Fruit fly (Drosophila melanogaster): ENCODE data around the gene mld.

The mld gene

DNA sequence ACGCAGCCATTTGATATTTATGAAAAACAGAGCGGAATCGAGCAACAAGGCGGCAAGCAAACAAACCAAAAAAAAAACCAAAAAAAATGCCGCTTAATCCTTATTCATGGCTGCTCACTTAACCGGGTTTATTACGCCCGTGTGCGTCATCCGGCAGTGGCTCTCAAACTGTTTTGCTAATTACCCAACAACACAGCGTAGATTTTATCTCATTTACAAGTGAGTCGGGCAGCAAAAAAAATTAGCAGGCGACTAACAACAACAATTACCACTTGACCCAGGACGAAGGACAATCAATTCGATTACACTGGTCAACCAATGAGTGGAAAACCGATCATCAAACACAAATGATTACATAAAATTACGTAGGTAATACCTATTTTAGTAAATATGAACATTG, 37.2 kb upstream of the mld start:
- TF ChIP-seq OdsH (GFP tag; optimal IDR thresholded peaks at IDR 0.05) (no peak), Abd-B (GFP tag; optimal IDR thresholded peaks at IDR 0.05) (no peak), Dfd (GFP tag; optimal IDR thresholded peaks at IDR 0.05) (no peak)

dm6 chr3R:24548832-24549231, 36.6 kb upstream of the mld start:
- TF ChIP-seq CrebA (GFP tag; optimal IDR thresholded peaks at IDR 0.05; ENCODE audit: borderline replicate concordance), result no peak
- TF ChIP-seq OdsH (GFP tag; optimal IDR thresholded peaks at IDR 0.05), result no peak
- TF ChIP-seq dl (GFP tag; optimal IDR thresholded peaks at IDR 0.05; ENCODE audit: insufficient read depth in 1 of 2, partially characterized antibody in 2 of 2), result no peak
- no peak for TF ChIP-seq Mio (GFP tag; optimal IDR thresholded peaks at IDR 0.05)
- TF ChIP-seq CG9705 (GFP tag; optimal IDR thresholded peaks at IDR 0.05), result no peak
- TF ChIP-seq tai (GFP tag; optimal IDR thresholded peaks at IDR 0.05), result no peak
- no peak for TF ChIP-seq Rel (GFP tag; optimal IDR thresholded peaks at IDR 0.05)
- no peak for TF ChIP-seq Rel (tag; optimal IDR thresholded peaks at IDR 0.05)
- no peak for TF ChIP-seq Sp1 (GFP tag; optimal IDR thresholded peaks at IDR 0.05)
- no peak for TF ChIP-seq fru (GFP tag; optimal IDR thresholded peaks at IDR 0.05)
- no peak for TF ChIP-seq brk (GFP tag; optimal IDR thresholded peaks at IDR 0.05)
- TF ChIP-seq br (GFP tag; optimal IDR thresholded peaks at IDR 0.05), result no peak
- TF ChIP-seq woc (GFP tag; optimal IDR thresholded peaks at IDR 0.05), result no peak
- TF ChIP-seq Abd-B (GFP tag; optimal IDR thresholded peaks at IDR 0.05), result no peak
- no peak for TF ChIP-seq foxo (GFP tag; optimal IDR thresholded peaks at IDR 0.05)
- no peak for TF ChIP-seq Myc (optimal IDR thresholded peaks at IDR 0.05)
- no peak for TF ChIP-seq dsf (GFP tag; optimal IDR thresholded peaks at IDR 0.05; ENCODE audit: borderline replicate concordance)

- TF ChIP-seq br (GFP tag; optimal IDR thresholded peaks at IDR 0.05) (no peak), Abd-B (GFP tag; optimal IDR thresholded peaks at IDR 0.05) (no peak), sv (GFP tag; optimal IDR thresholded peaks at IDR 0.05) (no peak), dmrt93B (GFP tag; optimal IDR thresholded peaks at IDR 0.05) (no peak), fru (GFP tag; optimal IDR thresholded peaks at IDR 0.05) (no peak), CrebA (GFP tag; optimal IDR thresholded peaks at IDR 0.05; ENCODE audit: borderline replicate concordance) (peak; percentile 75), psq (GFP tag; optimal IDR thresholded peaks at IDR 0.05) (no peak), Sp1 (GFP tag; optimal IDR thresholded peaks at IDR 0.05) (peak; percentile 72), lola (GFP tag; optimal IDR thresholded peaks at IDR 0.05) (no peak), pan (optimal IDR thresholded peaks at IDR 0.05) (no peak), Jra (GFP tag; optimal IDR thresholded peaks at IDR 0.05) (no peak), Dfd (GFP tag; optimal IDR thresholded peaks at IDR 0.05) (no peak), GATAd (GFP tag; optimal IDR thresholded peaks at IDR 0.05) (no peak), Myc (optimal IDR thresholded peaks at IDR 0.05) (no peak), dl (GFP tag; optimal IDR thresholded peaks at IDR 0.05; ENCODE audit: insufficient read depth in 1 of 2, partially characterized antibody in 2 of 2) (no peak), foxo (GFP tag; optimal IDR thresholded peaks at IDR 0.05) (peak in 1 of 2 experiments; percentile 3), jim (GFP tag; optimal IDR thresholded peaks at IDR 0.05) (peak; percentile 13), CG9705 (GFP tag; optimal IDR thresholded peaks at IDR 0.05) (no peak), HLH106 (tag; optimal IDR thresholded peaks at IDR 0.05) (no peak), Rel (GFP tag; optimal IDR thresholded peaks at IDR 0.05) (no peak), Rel (tag; optimal IDR thresholded peaks at IDR 0.05) (peak; percentile 50), woc (GFP tag; optimal IDR thresholded peaks at IDR 0.05) (no peak), OdsH (GFP tag; optimal IDR thresholded peaks at IDR 0.05) (no peak), Mio (GFP tag; optimal IDR thresholded peaks at IDR 0.05) (no peak), Hr83 (GFP tag; optimal IDR thresholded peaks at IDR 0.05; ENCODE audit: poor library complexity, severe bottlenecking) (no peak)
These were observed 35.6 kb upstream of the mld start for dm6 chr3R:24549834-24550233.

DNA sequence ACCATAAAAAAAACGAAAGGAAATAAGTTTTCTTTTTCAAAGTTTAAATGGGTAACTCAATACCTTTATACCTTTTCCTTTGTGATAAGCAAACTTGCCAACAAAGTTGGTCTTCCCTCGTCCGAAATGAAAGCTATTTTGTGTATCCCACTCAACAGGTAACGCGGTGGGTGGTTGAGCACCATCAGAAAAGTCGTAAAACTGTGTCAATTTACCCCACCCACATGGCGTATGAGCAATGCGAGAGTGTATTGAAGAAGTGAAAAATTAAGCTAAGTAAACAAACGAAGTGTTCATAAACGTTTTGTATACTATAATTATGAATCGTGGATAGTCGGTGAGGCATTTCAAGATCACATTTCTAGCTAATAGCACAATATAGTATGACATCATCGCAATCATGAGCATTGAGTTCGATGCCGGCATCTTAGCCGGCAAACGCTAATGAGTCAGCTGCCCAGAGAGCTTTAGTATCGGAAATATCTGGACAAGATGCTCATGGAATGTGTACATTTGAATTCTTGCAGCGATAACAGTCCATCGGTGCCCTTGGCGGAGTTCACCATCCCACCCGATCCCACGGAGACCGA, 34.6 kb upstream of the mld start:
- no peak for TF ChIP-seq brk (GFP tag; optimal IDR thresholded peaks at IDR 0.05)
- TF ChIP-seq sv (GFP tag; optimal IDR thresholded peaks at IDR 0.05), result no peak
- no peak for TF ChIP-seq rgr (GFP tag; optimal IDR thresholded peaks at IDR 0.05)
- TF ChIP-seq dmrt93B (GFP tag; optimal IDR thresholded peaks at IDR 0.05), result no peak
- no peak for TF ChIP-seq psq (GFP tag; optimal IDR thresholded peaks at IDR 0.05)
- TF ChIP-seq lola (GFP tag; optimal IDR thresholded peaks at IDR 0.05), result no peak
- no peak for TF ChIP-seq woc (GFP tag; optimal IDR thresholded peaks at IDR 0.05)
- no peak for TF ChIP-seq Jra (GFP tag; optimal IDR thresholded peaks at IDR 0.05)
- no peak for TF ChIP-seq jim (GFP tag; optimal IDR thresholded peaks at IDR 0.05)
- TF ChIP-seq Rel (GFP tag; optimal IDR thresholded peaks at IDR 0.05), result no peak
- TF ChIP-seq Rel (tag; optimal IDR thresholded peaks at IDR 0.05), result no peak
- no peak for TF ChIP-seq usp (GFP tag; optimal IDR thresholded peaks at IDR 0.05)
- TF ChIP-seq CrebA (GFP tag; optimal IDR thresholded peaks at IDR 0.05; ENCODE audit: borderline replicate concordance), result no peak
- TF ChIP-seq dsf (GFP tag; optimal IDR thresholded peaks at IDR 0.05; ENCODE audit: borderline replicate concordance), result no peak
- no peak for TF ChIP-seq h (GFP tag; optimal IDR thresholded peaks at IDR 0.05)
- no peak for TF ChIP-seq Mio (GFP tag; optimal IDR thresholded peaks at IDR 0.05)
